Worm (Caenorhabditis elegans): ENCODE results near the gene fut-3.

DNA sequence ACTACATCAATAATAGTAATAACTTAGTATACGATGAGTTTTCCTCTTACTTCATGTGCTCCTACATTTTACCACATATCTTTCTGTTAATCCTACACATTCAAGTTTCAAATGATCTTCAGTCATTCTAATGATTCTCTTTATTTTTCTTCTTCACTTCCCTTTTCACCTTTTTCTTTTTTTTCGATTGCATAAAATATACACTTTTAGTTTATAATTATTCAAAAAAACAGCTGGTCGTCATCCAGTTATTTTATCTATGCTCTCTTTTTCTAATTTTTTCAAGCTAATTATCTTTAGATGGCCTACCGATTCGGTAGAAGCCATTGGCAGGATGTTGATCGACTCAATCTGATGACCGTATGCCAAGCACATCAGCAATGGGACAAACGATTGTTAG, 5.4 kb downstream of the fut-3 start, which contains the start of gene F59E12.1:
- TF ChIP-seq C08G9.2 (tag; optimal IDR thresholded peaks at IDR 0.05), result no peak
- no peak for TF ChIP-seq gmeb-2 (tag; optimal IDR thresholded peaks at IDR 0.05)
- TF ChIP-seq unc-3 (GFP tag; conservative IDR thresholded peaks at IDR 0.05), result no peak
- no peak for TF ChIP-seq unc-3 (tag; optimal IDR thresholded peaks at IDR 0.05)
- TF ChIP-seq pqm-1 (tag; optimal IDR thresholded peaks at IDR 0.05), result no peak
- TF ChIP-seq ceh-6 (GFP tag; optimal IDR thresholded peaks at IDR 0.05), result no peak
- no peak for TF ChIP-seq ama-1 (optimal IDR thresholded peaks at IDR 0.05)
- TF ChIP-seq fkh-10 (GFP tag; optimal IDR thresholded peaks at IDR 0.05), result no peak
- TF ChIP-seq pha-4 (tag; optimal IDR thresholded peaks at IDR 0.05), result no peak
- TF ChIP-seq ceh-31 (tag; optimal IDR thresholded peaks at IDR 0.05), result no peak
- TF ChIP-seq F13H6.1 (tag; optimal IDR thresholded peaks at IDR 0.05), result no peak
- no peak for TF ChIP-seq unc-55 (GFP tag; optimal IDR thresholded peaks at IDR 0.05)
- no peak for TF ChIP-seq elt-2 (tag; optimal IDR thresholded peaks at IDR 0.05)

All from whole organism, late embryonic.